Fruit fly (Drosophila melanogaster) whole organism, embryonic: Measurements from ENCODE around the gene Tnpo.

Source experiments
- Antp ChIP-seq: fragments of 200-800 bp; sonication (Bioruptor generic); optimal IDR thresholded peaks from 3 replicates; lab custom pipeline; 2016; ENCODE audit warnings: missing biosample characterization, missing genetic modification characterization
- CG10321 ChIP-seq: fragments of 200-800 bp; sonication (Bioruptor generic); IDR thresholded peaks from 2 replicates; pipeline ENCODE4 v1.3.6; 2022; ENCODE audit warnings: missing biosample characterization, missing genetic modification characterization
- CG10431 ChIP-seq: fragments of 200-800 bp; sonication (Bioruptor generic); optimal IDR thresholded peaks from 3 replicates; lab custom pipeline; 2018; ENCODE audit warnings: missing biosample characterization, mild to moderate bottlenecking, missing genetic modification characterization
- CG10979 ChIP-seq: fragments of 200-800 bp; sonication (Bioruptor generic); optimal IDR thresholded peaks from 2 replicates; lab custom pipeline; 2018; ENCODE audit warnings: missing biosample characterization, mild to moderate bottlenecking, missing genetic modification characterization, moderate library complexity
- CG11695 ChIP-seq: fragments of 200-800 bp; sonication (Bioruptor generic); IDR thresholded peaks from 3 replicates; pipeline ENCODE4 v1.3.6; 2022; ENCODE audit warnings: missing biosample characterization, missing genetic modification characterization
- CG12071 ChIP-seq: fragments of 200-800 bp; sonication (Bioruptor generic); optimal IDR thresholded peaks from 3 replicates; lab custom pipeline; 2018; ENCODE audit warnings: missing biosample characterization, mild to moderate bottlenecking, missing genetic modification characterization
- CG12659 ChIP-seq: fragments of 200-800 bp; sonication (Bioruptor generic); optimal IDR thresholded peaks from 3 replicates; lab custom pipeline; 2017; ENCODE audit warnings: mild to moderate bottlenecking, missing biosample characterization, missing genetic modification reagents, missing genetic modification characterization
- CG15073 ChIP-seq: fragments of 200-800 bp; sonication (Bioruptor generic); optimal IDR thresholded peaks from 2 replicates; lab custom pipeline; 2016; ENCODE audit warnings: missing biosample characterization, missing genetic modification characterization
- CG18619 ChIP-seq: fragments of 200-800 bp; sonication (Bioruptor generic); optimal IDR thresholded peaks from 3 replicates; lab custom pipeline; 2017; ENCODE audit warnings: missing biosample characterization, mild to moderate bottlenecking, missing genetic modification characterization
- CG2889 ChIP-seq: fragments of 200-800 bp; sonication (Bioruptor generic); IDR thresholded peaks from 3 replicates; pipeline ENCODE4 v1.3.6; 2022; ENCODE audit warnings: missing biosample characterization, missing genetic modification characterization
- CG3065 ChIP-seq: fragments of 200-800 bp; sonication (Bioruptor generic); optimal IDR thresholded peaks from 2 replicates; lab custom pipeline; 2016; ENCODE audit warnings: missing biosample characterization, missing genetic modification characterization
- CG32767 ChIP-seq: fragments of 200-800 bp; sonication (Bioruptor generic); IDR thresholded peaks from 2 replicates; pipeline ENCODE4 v1.3.6; 2022; ENCODE audit warnings: missing biosample characterization, missing genetic modification characterization
- CG34224 ChIP-seq: fragments of 200-800 bp; sonication (Bioruptor generic); IDR thresholded peaks from 3 replicates; pipeline ENCODE4 v1.3.6; 2022; ENCODE audit warnings: missing biosample characterization, missing genetic modification characterization; ENCODE audit not compliant: partially characterized antibody
- CG4820 ChIP-seq: fragments of 200-800 bp; sonication (Bioruptor generic); optimal IDR thresholded peaks from 3 replicates; lab custom pipeline; 2016; ENCODE audit warnings: missing biosample characterization, missing genetic modification characterization
- CG8281 ChIP-seq: fragments of 200-800 bp; sonication (Bioruptor generic); optimal IDR thresholded peaks from 2 replicates; lab custom pipeline; 2018; ENCODE audit warnings: missing biosample characterization, mild to moderate bottlenecking, missing genetic modification characterization, moderate library complexity
- CTCF ChIP-seq: fragments of 200-800 bp; sonication (Bioruptor generic); optimal IDR thresholded peaks from 2 replicates; lab custom pipeline; 2017; ENCODE audit warnings: missing biosample characterization, mild to moderate bottlenecking, missing genetic modification characterization, moderate library complexity
- Dbx ChIP-seq: fragments of 200-800 bp; sonication (Bioruptor generic); IDR thresholded peaks from 3 replicates; pipeline ENCODE4 v1.3.6; 2022; ENCODE audit warnings: missing biosample characterization, missing genetic modification characterization
- Dek ChIP-seq: fragments of 200-800 bp; sonication (Bioruptor generic); optimal IDR thresholded peaks from 3 replicates; lab custom pipeline; 2019; ENCODE audit warnings: missing biosample characterization, mild to moderate bottlenecking, missing genetic modification characterization, moderate library complexity
- Dip3 ChIP-seq: fragments of 200-800 bp; sonication (Bioruptor generic); optimal IDR thresholded peaks from 3 replicates; lab custom pipeline; 2016; ENCODE audit warnings: missing biosample characterization, missing genetic modification characterization
- Doc3 ChIP-seq: fragments of 200-800 bp; sonication (Bioruptor generic); IDR thresholded peaks from 3 replicates; pipeline ENCODE4 v1.3.6; 2022; ENCODE audit warnings: missing biosample characterization, missing genetic modification characterization; ENCODE audit not compliant: partially characterized antibody
- E2f1 ChIP-seq: fragments of 200-800 bp; sonication (Bioruptor generic); IDR thresholded peaks from 2 replicates; pipeline ENCODE4 v1.3.6; 2022; ENCODE audit warnings: missing biosample characterization, missing genetic modification characterization
- E2f2 ChIP-seq: fragments of 200-800 bp; sonication (Bioruptor generic); IDR thresholded peaks from 2 replicates; pipeline ENCODE4 v1.3.6; 2022; ENCODE audit warnings: missing biosample characterization, missing genetic modification characterization
- H2.0 ChIP-seq: fragments of 200-800 bp; sonication (Bioruptor generic); IDR thresholded peaks from 2 replicates; pipeline ENCODE4 v1.3.6; 2022; ENCODE audit warnings: missing biosample characterization, missing genetic modification characterization
- HLH3B ChIP-seq: fragments of 200-800 bp; sonication (Bioruptor generic); IDR thresholded peaks from 2 replicates; pipeline ENCODE4 v1.3.6; 2022; ENCODE audit warnings: missing biosample characterization, missing genetic modification characterization
- HLHmδ ChIP-seq: fragments of 200-800 bp; sonication (Bioruptor generic); optimal IDR thresholded peaks from 2 replicates; lab custom pipeline; 2018; ENCODE audit warnings: missing biosample characterization, mild to moderate bottlenecking, missing genetic modification characterization, moderate library complexity
- Hr3 ChIP-seq: fragments of 200-800 bp; sonication (Bioruptor generic); optimal IDR thresholded peaks from 3 replicates; lab custom pipeline; 2016; ENCODE audit warnings: missing biosample characterization, missing genetic modification characterization
- Lim3 ChIP-seq: fragments of 200-800 bp; sonication (Bioruptor generic); IDR thresholded peaks from 2 replicates; pipeline ENCODE4 v1.3.6; 2022; ENCODE audit warnings: missing biosample characterization, missing genetic modification characterization
- NC2α ChIP-seq: fragments of 200-800 bp; sonication (Bioruptor generic); optimal IDR thresholded peaks from 2 replicates; lab custom pipeline; 2016; ENCODE audit warnings: missing biosample characterization, missing genetic modification characterization
- NFAT ChIP-seq: fragments of 200-800 bp; sonication (Bioruptor generic); IDR thresholded peaks from 2 replicates; pipeline ENCODE4 v1.3.6; 2022; ENCODE audit warnings: missing biosample characterization, missing genetic modification characterization
- Ravus ChIP-seq: fragments of 200-800 bp; sonication (Bioruptor generic); IDR thresholded peaks from 2 replicates; pipeline ENCODE4 v1.3.6; 2022; ENCODE audit warnings: missing biosample characterization, missing genetic modification characterization
- Rx ChIP-seq: fragments of 200-800 bp; sonication (Bioruptor generic); IDR thresholded peaks from 2 replicates; pipeline ENCODE4 v1.3.6; 2022; ENCODE audit warnings: missing biosample characterization, missing genetic modification characterization
- Sox100B ChIP-seq: fragments of 200-800 bp; sonication (Bioruptor generic); optimal IDR thresholded peaks from 3 replicates; lab custom pipeline; 2018; ENCODE audit warnings: missing biosample characterization, mild to moderate bottlenecking, missing genetic modification characterization
- Ssrp ChIP-seq: fragments of 200-800 bp; sonication (Bioruptor generic); optimal IDR thresholded peaks from 2 replicates; lab custom pipeline; 2018; ENCODE audit warnings: missing biosample characterization, mild to moderate bottlenecking, missing genetic modification characterization, moderate library complexity
- Xrp1 ChIP-seq: fragments of 200-800 bp; sonication (Bioruptor generic); IDR thresholded peaks from 2 replicates; pipeline ENCODE4 v1.3.6; 2022; ENCODE audit warnings: missing biosample characterization, missing genetic modification characterization
- YL-1 ChIP-seq: fragments of 200-800 bp; sonication (Bioruptor generic); optimal IDR thresholded peaks from 3 replicates; lab custom pipeline; 2017; ENCODE audit warnings: missing biosample characterization, mild to moderate bottlenecking, missing genetic modification characterization
- ab ChIP-seq: fragments of 200-800 bp; sonication (Bioruptor generic); optimal IDR thresholded peaks from 2 replicates; lab custom pipeline; 2016; ENCODE audit warnings: missing biosample characterization, missing genetic modification characterization
- abd-A ChIP-seq: fragments of 200-800 bp; sonication (Bioruptor generic); optimal IDR thresholded peaks from 3 replicates; lab custom pipeline; 2019; ENCODE audit warnings: missing biosample characterization, mild to moderate bottlenecking, missing genetic modification characterization, moderate library complexity
- al ChIP-seq: fragments of 200-800 bp; sonication (Bioruptor generic); IDR thresholded peaks from 2 replicates; pipeline ENCODE4 v1.3.6; 2022; ENCODE audit warnings: missing biosample characterization, missing genetic modification characterization
- ara ChIP-seq: fragments of 200-800 bp; sonication (Bioruptor generic); IDR thresholded peaks from 2 replicates; pipeline ENCODE4 v1.3.6; 2022; ENCODE audit warnings: missing biosample characterization, missing genetic modification characterization
- caup ChIP-seq: fragments of 200-800 bp; sonication (Bioruptor generic); optimal IDR thresholded peaks from 3 replicates; lab custom pipeline; 2017; ENCODE audit warnings: missing biosample characterization, mild to moderate bottlenecking, missing genetic modification characterization, moderate library complexity; ENCODE audit not compliant: severe bottlenecking
- cg ChIP-seq: fragments of 200-800 bp; sonication (Bioruptor generic); optimal IDR thresholded peaks from 3 replicates; lab custom pipeline; 2019; ENCODE audit warnings: missing biosample characterization, mild to moderate bottlenecking, missing genetic modification characterization, moderate library complexity
- ci ChIP-seq: fragments of 200-800 bp; sonication (Bioruptor generic); IDR thresholded peaks from 3 replicates; pipeline ENCODE4 v1.3.6; 2022; ENCODE audit warnings: missing biosample characterization, missing genetic modification characterization
- dpn ChIP-seq, 2 experiments: fragments of 200-800 bp; sonication (Bioruptor generic); optimal IDR thresholded peaks; 3 replicates each; lab custom pipeline; 2016; ENCODE audit warnings: missing biosample characterization in 2 of 2, missing genetic modification characterization in 2 of 2
- en ChIP-seq: fragments of 200-800 bp; sonication (Bioruptor generic); optimal IDR thresholded peaks from 2 replicates; lab custom pipeline; 2016; ENCODE audit warnings: missing biosample characterization, missing genetic modification characterization
- klu ChIP-seq: fragments of 200-800 bp; sonication (Bioruptor generic); IDR thresholded peaks from 2 replicates; pipeline ENCODE4 v1.3.6; 2022; ENCODE audit warnings: missing biosample characterization, missing genetic modification characterization
- mirr ChIP-seq: fragments of 200-800 bp; sonication (Bioruptor generic); optimal IDR thresholded peaks from 3 replicates; lab custom pipeline; 2018; ENCODE audit warnings: missing biosample characterization, mild to moderate bottlenecking, missing genetic modification characterization
- odd ChIP-seq: fragments of 200-800 bp; sonication (Bioruptor generic); optimal IDR thresholded peaks from 2 replicates; lab custom pipeline; 2017; ENCODE audit warnings: missing biosample characterization, mild to moderate bottlenecking, missing genetic modification characterization
- pnt ChIP-seq: fragments of 200-800 bp; sonication (Bioruptor generic); optimal IDR thresholded peaks from 3 replicates; lab custom pipeline; 2016; ENCODE audit warnings: missing biosample characterization, missing genetic modification characterization
- pum ChIP-seq: fragments of 200-800 bp; sonication (Bioruptor generic); optimal IDR thresholded peaks from 2 replicates; lab custom pipeline; 2016; ENCODE audit warnings: missing biosample characterization, missing genetic modification characterization
- toy ChIP-seq: fragments of 200-800 bp; sonication (Bioruptor generic); IDR thresholded peaks from 2 replicates; pipeline ENCODE4 v1.3.6; 2022; ENCODE audit warnings: missing biosample characterization, missing genetic modification characterization
- unc-4 ChIP-seq: fragments of 200-800 bp; sonication (Bioruptor generic); IDR thresholded peaks from 2 replicates; pipeline ENCODE4 v1.3.6; 2022; ENCODE audit warnings: missing biosample characterization, missing genetic modification characterization; ENCODE audit not compliant: partially characterized antibody

Gene Tnpo

dm6 chr3L:6184884-6185438 is 8.3 kb upstream of the Tnpo start, which contains the start of the genes D19B and CG43293 (continued):
- TF ChIP-seq CG3065 (GFP tag; lab: Kevin White, UChicago) (peak; percentile 90), H2.0 (GFP tag; lab: Robert Waterston, UW) (peak; percentile 93), en (GFP tag; lab: Kevin White, UChicago) (peak; percentile 33), CG15073 (GFP tag; lab: Kevin White, UChicago) (peak; percentile 54), cg (GFP tag; lab: Kevin White, UChicago) (peak; percentile 97), Hr3 (GFP tag; lab: Kevin White, UChicago) (peak; percentile 89), CG8281 (tag; lab: Kevin White, UChicago) (peak; percentile 61), Lim3 (GFP tag; lab: Robert Waterston, UW) (peak; percentile 69), Xrp1 (peak; percentile 95), CG32767 (GFP tag; lab: Robert Waterston, UW) (peak; percentile 84), Rx (GFP tag; lab: Robert Waterston, UW) (peak; percentile 84), CG18619 (GFP tag; lab: Kevin White, UChicago) (peak; percentile 87), CG12071 (GFP tag; lab: Kevin White, UChicago) (peak; percentile 88), abd-A (tag; lab: Kevin White, UChicago) (no peak), Dek (tag; lab: Kevin White, UChicago) (peak; percentile 90), ci (peak; percentile 97), Sox100B (GFP tag; lab: Kevin White, UChicago) (peak; percentile 85), E2f2 (peak; percentile 69), caup (peak; percentile 88), dpn (GFP tag; optimal IDR thresholded peaks at IDR 0.05; lab: Kevin White, UChicago) (peak; percentile 92 to 93), CG34224 (peak; percentile 53; the same call in 2 of the 3 replicates), CG10431 (peak; percentile 56), YL-1 (GFP tag; lab: Kevin White, UChicago) (peak; percentile 95), pnt (GFP tag; lab: Kevin White, UChicago) (peak; percentile 83), CG2889 (GFP tag; lab: Robert Waterston, UW) (peak; percentile 88), mirr (GFP tag; lab: Kevin White, UChicago) (peak; percentile 79), al (peak; percentile 83), odd (GFP tag; lab: Kevin White, UChicago) (no peak), Antp (GFP tag; lab: Kevin White, UChicago) (peak; percentile 93), E2f1 (peak; percentile 91), ara (GFP tag; lab: Robert Waterston, UW) (peak; percentile 88), Doc3 (GFP tag; lab: Robert Waterston, UW) (no peak), CG4820 (GFP tag; lab: Kevin White, UChicago) (peak; percentile 69), NFAT (GFP tag; lab: Robert Waterston, UW) (peak; percentile 96), CG11695 (GFP tag; lab: Robert Waterston, UW) (peak; percentile 90), Ssrp (tag; lab: Kevin White, UChicago) (peak; percentile 81), toy (GFP tag; lab: Robert Waterston, UW) (0 out of 2 replicates have a peak, but pooled peaks have one; percentile 54), Dbx (GFP tag; lab: Robert Waterston, UW) (peak; percentile 90), unc-4 (GFP tag; lab: Robert Waterston, UW) (peak; percentile 57; the same call in 1 of the 2 replicates), HLHmδ (peak; percentile 81), NC2α (GFP tag; lab: Kevin White, UChicago) (peak; percentile 45), CG10321 (peak; percentile 65), pum (GFP tag; lab: Kevin White, UChicago) (peak; percentile 80), CG12659 (peak; percentile 95), Ravus (GFP tag; lab: Robert Waterston, UW) (peak; percentile 61), HLH3B (GFP tag; lab: Robert Waterston, UW) (peak; percentile 91), CG10979 (tag; lab: Kevin White, UChicago) (peak; percentile 86), CTCF (GFP tag; lab: Kevin White, UChicago) (no peak), Dip3 (GFP tag; lab: Kevin White, UChicago) (peak; percentile 83), ab (peak; percentile 72), klu (peak; percentile 92)
